Fruit fly (Drosophila melanogaster): ENCODE data around the gene CG16790.

- TF ChIP-seq CG8478 (optimal IDR thresholded peaks at IDR 0.05) (no peak), CTCF (optimal IDR thresholded peaks at IDR 0.05) (no peak)
Observed at dm6 chr3R:9608206-9608605, 38.2 kb upstream of the CG16790 start.
